Fruit fly (Drosophila melanogaster): ENCODE data around the gene Ranbp21.

DNA sequence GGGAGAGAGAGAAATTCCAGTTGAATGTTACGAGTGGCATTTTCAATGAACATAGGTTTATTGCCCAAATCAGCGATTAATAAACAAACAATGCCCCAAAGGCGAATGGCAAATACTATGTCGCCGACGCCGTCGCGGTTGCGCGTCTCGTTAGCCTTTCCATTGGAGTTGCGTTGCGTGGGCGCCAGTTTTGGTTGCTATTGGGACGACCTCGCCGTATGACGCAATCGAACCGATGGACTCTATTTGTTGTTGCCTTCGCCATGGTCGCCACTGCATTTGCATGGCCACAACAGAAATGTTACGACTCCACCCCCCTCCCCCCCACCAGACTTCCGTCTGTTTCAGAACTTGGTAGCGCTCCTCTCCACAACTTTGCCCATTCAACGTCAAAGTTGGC lies 45.5 kb downstream of the Ranbp21 start:
- no peak for TF ChIP-seq CG33017 (tag; optimal IDR thresholded peaks at IDR 0.05)
- no peak for TF ChIP-seq pad (GFP tag; optimal IDR thresholded peaks at IDR 0.05)
- no peak for TF ChIP-seq tj (GFP tag; optimal IDR thresholded peaks at IDR 0.05)
- TF ChIP-seq toe (GFP tag; optimal IDR thresholded peaks at IDR 0.05): no peak
- TF ChIP-seq CG14711 (tag; optimal IDR thresholded peaks at IDR 0.05): no peak
- TF ChIP-seq CG5204 (GFP tag; optimal IDR thresholded peaks at IDR 0.05): no peak
- TF ChIP-seq ovo (GFP tag; optimal IDR thresholded peaks at IDR 0.05): no peak
- no peak for TF ChIP-seq CG11617 (GFP tag; optimal IDR thresholded peaks at IDR 0.05)
- no peak for TF ChIP-seq Hr96 (GFP tag; optimal IDR thresholded peaks at IDR 0.05)
- no peak for TF ChIP-seq bab1 (GFP tag; optimal IDR thresholded peaks at IDR 0.05)
- no peak for TF ChIP-seq kay (GFP tag; ENCODE audit: borderline replicate concordance)
- TF ChIP-seq Mnt (GFP tag; optimal IDR thresholded peaks at IDR 0.05): no peak
- TF ChIP-seq CG7101 (tag; optimal IDR thresholded peaks at IDR 0.05): no peak
- TF ChIP-seq CG1620 (GFP tag; optimal IDR thresholded peaks at IDR 0.05): no peak
